Worm (Caenorhabditis elegans) whole organism, early embryonic: ENCODE measurements around the gene pap-3.

ENCODE experiments used
- B0310.2 ChIP-seq: sonication (generic microtip); optimal IDR thresholded peaks from 2 replicates; lab custom pipeline; 2016; ENCODE audit warnings: mild to moderate bottlenecking, missing genetic modification characterization, missing compliant biosample characterization
- F13C5.2 ChIP-seq: sonication (generic microtip); optimal IDR thresholded peaks from 2 replicates; lab custom pipeline; 2017; ENCODE audit warnings: mild to moderate bottlenecking, missing genetic modification characterization, inconsistent platforms, missing compliant biosample characterization
- aly-1 ChIP-seq: sonication (generic microtip); optimal IDR thresholded peaks from 2 replicates; lab custom pipeline; 2016; ENCODE audit warnings: missing genetic modification characterization, missing compliant biosample characterization
- ama-1 ChIP-seq: fragments of 150-350 bp; optimal IDR thresholded peaks from 2 replicates; lab custom pipeline; 2014
- ceh-13 ChIP-seq: fragments of 200-800 bp; sonication (Bioruptor generic); optimal IDR thresholded peaks from 2 replicates; lab custom pipeline; 2018; ENCODE audit warnings: mild to moderate bottlenecking, missing genetic modification characterization, missing compliant biosample characterization
- ceh-36 ChIP-seq: sonication (generic microtip); optimal IDR thresholded peaks from 2 replicates; lab custom pipeline; 2016; ENCODE audit warnings: missing genetic modification characterization, inconsistent platforms, missing compliant biosample characterization
- ets-7 ChIP-seq: sonication (generic microtip); optimal IDR thresholded peaks from 2 replicates; lab custom pipeline; 2016; ENCODE audit warnings: missing genotype, missing genetic modification characterization, missing compliant biosample characterization
- flt-1 ChIP-seq: fragments of 200-800 bp; sonication (Bioruptor generic); IDR thresholded peaks from 2 replicates; pipeline ENCODE4 v1.3.6; 2022; ENCODE audit warnings: missing genetic modification characterization, missing compliant biosample characterization
- hmbx-1 ChIP-seq: sonication (generic microtip); optimal IDR thresholded peaks from 2 replicates; lab custom pipeline; 2016; ENCODE audit warnings: mild to moderate bottlenecking, missing genetic modification characterization, missing compliant biosample characterization
- hmg-4 ChIP-seq: fragments of 200-800 bp; sonication (Bioruptor generic); optimal IDR thresholded peaks from 2 replicates; lab custom pipeline; 2018; ENCODE audit warnings: mild to moderate bottlenecking, missing genetic modification characterization, missing compliant biosample characterization
- hnd-1 ChIP-seq: sonication (generic microtip); optimal IDR thresholded peaks from 2 replicates; lab custom pipeline; 2016; ENCODE audit warnings: missing genetic modification characterization, missing compliant biosample characterization
- pes-1 ChIP-seq: fragments of 200-800 bp; sonication (Bioruptor generic); IDR thresholded peaks from 2 replicates; pipeline ENCODE4 v1.3.6; 2022; ENCODE audit warnings: missing genetic modification reagents, missing genetic modification characterization, missing compliant biosample characterization
- scrt-1 ChIP-seq: fragments of 200-800 bp; sonication (Bioruptor generic); IDR thresholded peaks from 2 replicates; pipeline ENCODE4 v1.3.6; 2022; ENCODE audit warnings: missing genetic modification characterization, missing compliant biosample characterization
- sea-1 ChIP-seq: fragments of 200-800 bp; sonication (Bioruptor generic); conservative IDR thresholded peaks from 2 replicates; pipeline ENCODE4 v1.3.6; 2022; ENCODE audit warnings: missing genetic modification characterization, missing compliant biosample characterization
- tbx-11 ChIP-seq: fragments of 200-800 bp; sonication (Bioruptor generic); IDR thresholded peaks from 2 replicates; pipeline ENCODE4 v1.3.6; 2022; ENCODE audit warnings: missing genetic modification characterization, missing compliant biosample characterization
- tbx-37 ChIP-seq: fragments of 200-800 bp; sonication (Bioruptor generic); conservative IDR thresholded peaks from 2 replicates; pipeline ENCODE4 v1.3.6; 2022; ENCODE audit warnings: missing genetic modification reagents, missing genetic modification characterization, missing compliant biosample characterization
- tra-4 ChIP-seq: sonication (generic microtip); optimal IDR thresholded peaks from 2 replicates; lab custom pipeline; 2017; ENCODE audit warnings: missing genetic modification characterization, missing compliant biosample characterization

Gene pap-3

DNA sequence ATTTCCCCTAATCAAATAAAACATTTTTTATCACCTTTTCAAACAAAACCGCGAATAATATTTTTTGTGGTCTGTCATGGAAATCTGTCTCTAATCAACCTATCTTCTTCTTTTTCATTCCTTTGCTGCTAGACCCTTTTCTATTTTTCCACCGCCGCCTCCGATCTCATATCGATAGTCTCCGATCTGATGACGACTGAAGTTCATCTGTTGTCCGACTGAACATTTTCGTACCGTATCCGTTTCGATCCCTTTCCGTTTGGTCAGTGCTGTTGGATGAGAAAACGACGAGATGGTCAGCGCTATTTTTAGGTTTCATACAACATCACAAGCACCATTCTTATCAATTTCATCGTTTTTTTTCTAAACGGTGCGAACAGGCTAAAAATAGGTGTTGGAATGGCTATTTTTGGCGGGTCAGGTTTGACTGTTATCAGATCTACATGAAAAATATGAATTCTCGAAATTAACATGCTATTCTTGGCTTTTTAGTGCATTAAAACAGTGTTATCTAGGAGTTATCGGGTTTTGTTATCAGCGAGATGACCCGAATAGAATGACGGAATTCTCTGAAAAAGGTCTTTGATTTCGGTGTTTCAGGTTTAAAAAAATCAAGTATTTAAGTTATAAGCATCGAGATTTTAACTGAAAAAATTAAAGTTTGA lies 20.3 kb upstream of the pap-3 start:
- TF ChIP-seq tra-4 (tag; lab: Kevin White, UChicago) (no peak), hmbx-1 (no peak), hnd-1 (no peak), hmg-4 (GFP tag; lab: Kevin White, UChicago) (no peak), scrt-1 (GFP tag; lab: Robert Waterston, UW) (no peak), ceh-36 (tag; lab: Kevin White, UChicago) (no peak), ceh-13 (GFP tag; lab: Kevin White, UChicago) (no peak), flt-1 (GFP tag; lab: Robert Waterston, UW) (no peak), sea-1 (GFP tag; lab: Robert Waterston, UW) (no peak)

ce11 chrII:11835208-11835607 lies 18.8 kb upstream of the pap-3 start, which contains the start of gene T27D12.6:
T27D12.6 (plus strand) TSS chrII:11835508.
- TF ChIP-seq ceh-36 (tag; lab: Kevin White, UChicago) (no peak), hmbx-1 (no peak)

DNA sequence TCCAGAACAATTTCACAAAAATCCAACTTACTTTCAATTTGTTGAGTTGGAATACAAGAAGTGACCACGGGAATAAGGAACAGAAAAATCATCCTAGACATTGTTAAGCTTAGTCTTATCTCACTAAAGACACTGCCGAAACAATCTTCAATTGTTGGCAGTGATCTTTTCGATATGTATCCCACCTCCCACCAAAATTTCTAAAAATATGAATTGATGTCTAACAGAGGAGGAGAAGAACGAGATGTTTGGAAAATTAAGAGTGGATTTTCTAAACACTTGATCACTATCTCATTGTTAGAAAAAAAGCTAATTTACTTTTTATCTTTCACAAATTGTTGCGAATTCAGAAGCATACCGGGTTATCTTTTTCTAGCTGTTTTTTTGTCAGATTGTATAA lies 16.1 kb upstream of the pap-3 start, which contains the start of gene clec-144:
TSS of gene clec-144 (minus strand) at position 101 of the 400 bp plus-strand sequence.
- TF ChIP-seq ceh-13 (GFP tag; lab: Kevin White, UChicago), result no peak
- TF ChIP-seq hnd-1, result no peak
- TF ChIP-seq B0310.2 (tag; lab: Kevin White, UChicago), result no peak
- TF ChIP-seq hmbx-1, result no peak
- no peak for TF ChIP-seq flt-1 (GFP tag; lab: Robert Waterston, UW)
- no peak for TF ChIP-seq pes-1 (GFP tag; lab: Robert Waterston, UW)
- no peak for TF ChIP-seq scrt-1 (GFP tag; lab: Robert Waterston, UW)
- no peak for TF ChIP-seq ceh-36 (tag; lab: Kevin White, UChicago)

DNA sequence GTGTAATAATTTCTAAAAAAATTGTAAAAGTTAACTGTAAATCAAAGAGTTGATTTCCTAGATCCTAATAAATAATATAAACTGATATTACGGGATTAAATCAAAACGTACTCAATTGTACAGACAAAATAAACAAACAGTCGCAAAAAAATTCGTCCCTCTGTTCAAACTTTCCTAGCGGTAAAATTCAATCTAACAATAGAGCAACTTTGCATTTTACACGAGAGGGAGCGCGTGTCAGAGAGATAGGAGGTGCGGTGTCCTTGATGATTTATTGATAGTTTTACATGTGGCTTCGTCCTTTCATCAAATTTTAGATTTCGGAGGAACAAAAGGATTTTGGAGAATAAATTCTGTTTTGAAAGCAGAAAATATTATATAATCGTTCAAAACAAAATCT lies 14.2 kb upstream of the pap-3 start:
- TF ChIP-seq tbx-11 (GFP tag; lab: Robert Waterston, UW) (no peak), tbx-37 (GFP tag; lab: Robert Waterston, UW) (no peak)

DNA sequence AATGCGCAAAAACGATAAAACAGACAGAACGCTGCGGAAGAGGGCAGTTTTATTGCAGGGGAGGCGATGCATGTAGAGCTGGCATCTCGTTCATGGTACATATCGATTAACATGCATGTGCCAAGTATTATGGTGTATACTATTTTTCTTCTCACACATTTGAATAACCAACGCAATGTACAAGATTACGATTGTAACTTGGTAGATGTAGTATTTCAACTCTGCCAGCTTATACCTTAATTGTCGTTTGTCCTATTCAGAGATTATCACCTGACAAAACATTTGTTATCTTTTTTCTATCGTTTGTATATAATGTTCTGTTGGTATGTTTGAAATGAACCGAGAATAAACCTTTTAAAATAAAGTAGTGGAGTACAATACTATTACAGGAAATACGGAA lies 13.5 kb upstream of the pap-3 start, which contains the start of gene pes-5:
TSS of gene pes-5 (minus strand) at position 101 of the 400 bp plus-strand sequence.
- TF ChIP-seq F13C5.2 (tag; lab: Kevin White, UChicago) (no peak), tbx-11 (GFP tag; lab: Robert Waterston, UW) (no peak), sea-1 (GFP tag; lab: Robert Waterston, UW) (no peak), ama-1 (lab: Kevin White, UChicago) (no peak), ceh-13 (GFP tag; lab: Kevin White, UChicago) (no peak), hnd-1 (no peak), flt-1 (GFP tag; lab: Robert Waterston, UW) (no peak)

DNA sequence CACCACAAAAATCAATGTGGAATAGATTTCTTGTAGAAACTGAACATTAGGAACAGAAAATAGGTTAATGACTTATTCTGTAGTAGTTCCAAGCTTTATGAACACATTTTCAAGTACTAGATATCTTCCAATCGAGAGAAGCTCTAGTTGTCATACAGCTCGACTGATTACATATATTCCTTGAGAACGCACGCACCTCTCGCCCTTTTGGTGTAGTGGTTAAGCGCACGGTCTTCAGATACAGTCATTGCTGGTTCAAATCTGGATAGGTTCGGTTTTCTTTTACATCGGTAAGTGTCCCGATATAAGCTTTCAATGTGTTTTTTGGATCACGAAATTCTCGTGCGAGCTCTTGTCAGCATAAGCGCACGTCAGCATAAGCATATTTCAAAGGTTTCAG lies 8.3 kb upstream of the pap-3 start:
- 0 out of 2 replicates have a peak, but pooled peaks have one; percentile 51 for TF ChIP-seq tbx-11 (GFP tag; lab: Robert Waterston, UW)
- TF ChIP-seq scrt-1 (GFP tag; lab: Robert Waterston, UW), result peak; percentile 71

- TF ChIP-seq scrt-1 (GFP tag; lab: Robert Waterston, UW) (no peak), tbx-37 (GFP tag; lab: Robert Waterston, UW) (no peak), ets-7 (tag; lab: Kevin White, UChicago) (no peak), hnd-1 (no peak), ama-1 (lab: Kevin White, UChicago) (no peak), hmg-4 (GFP tag; lab: Kevin White, UChicago) (no peak), ceh-13 (GFP tag; lab: Kevin White, UChicago) (no peak), tra-4 (tag; lab: Kevin White, UChicago) (no peak), flt-1 (GFP tag; lab: Robert Waterston, UW) (no peak)
Measured at ce11 chrII:11823566-11824308, 7.4 kb upstream of the pap-3 start, which contains the start of gene Y6D1A.1. Y6D1A.1 (minus strand) TSS chrII:11823616.

ce11 chrII:11819824-11820223 lies 3.4 kb upstream of the pap-3 start, which contains the start of gene Y6D1A.2:
Y6D1A.2 (minus strand) TSS chrII:11819924.
- no peak for TF ChIP-seq ama-1 (lab: Kevin White, UChicago)
- TF ChIP-seq hmg-4 (GFP tag; lab: Kevin White, UChicago), result no peak
- no peak for TF ChIP-seq pes-1 (GFP tag; lab: Robert Waterston, UW)
- no peak for TF ChIP-seq hmbx-1
- no peak for TF ChIP-seq ceh-13 (GFP tag; lab: Kevin White, UChicago)
- no peak for TF ChIP-seq sea-1 (GFP tag; lab: Robert Waterston, UW)
- no peak for TF ChIP-seq B0310.2 (tag; lab: Kevin White, UChicago)
- no peak for TF ChIP-seq aly-1 (tag; lab: Kevin White, UChicago)
- no peak for TF ChIP-seq flt-1 (GFP tag; lab: Robert Waterston, UW)
- TF ChIP-seq tbx-37 (GFP tag; lab: Robert Waterston, UW), result no peak
- TF ChIP-seq ets-7 (tag; lab: Kevin White, UChicago), result no peak
- no peak for TF ChIP-seq scrt-1 (GFP tag; lab: Robert Waterston, UW)
- no peak for TF ChIP-seq tbx-11 (GFP tag; lab: Robert Waterston, UW)
- TF ChIP-seq hnd-1, result no peak
- TF ChIP-seq tra-4 (tag; lab: Kevin White, UChicago), result no peak
- no peak for TF ChIP-seq F13C5.2 (tag; lab: Kevin White, UChicago)
